Worm (Caenorhabditis elegans): ENCODE results near the gene C07E3.4.

Gene C07E3.4

ce11 chrII:10325615-10326232 is 34.9 kb upstream of the C07E3.4 start, which contains the start of gene appg-1:
TSS of gene appg-1 (plus strand) at chrII:10326041.
- TF ChIP-seq pha-4 (tag; optimal IDR thresholded peaks at IDR 0.05): no peak

DNA sequence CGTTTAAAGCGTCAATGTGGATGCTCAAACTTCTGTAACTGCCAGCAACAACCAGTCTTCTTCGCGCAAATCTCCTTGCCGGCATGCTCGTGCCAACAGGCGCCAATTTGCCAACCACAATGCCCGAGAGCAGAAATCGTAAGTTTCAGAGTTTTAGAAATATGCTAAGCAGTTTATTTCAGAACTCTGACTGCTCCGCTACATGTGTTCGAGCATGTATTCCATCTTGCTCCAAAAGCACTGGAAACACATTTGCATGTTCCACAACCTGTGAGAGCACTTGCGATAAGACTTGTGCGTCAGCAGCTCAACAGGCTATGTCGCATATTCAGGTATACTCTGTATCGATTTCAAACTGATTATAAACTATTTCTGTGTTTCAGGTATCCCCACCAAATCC is 30.8 kb upstream of the C07E3.4 start:
- TF ChIP-seq ZK546.5 (tag; optimal IDR thresholded peaks at IDR 0.05) (no peak), hmg-11 (tag; optimal IDR thresholded peaks at IDR 0.05) (no peak), lin-39 (tag; optimal IDR thresholded peaks at IDR 0.05) (no peak), nhr-67 (tag; optimal IDR thresholded peaks at IDR 0.05) (no peak), elt-2 (tag; optimal IDR thresholded peaks at IDR 0.05) (no peak), ceh-28 (tag; optimal IDR thresholded peaks at IDR 0.05) (no peak), eor-1 (tag; optimal IDR thresholded peaks at IDR 0.05) (no peak), nhr-76 (tag; optimal IDR thresholded peaks at IDR 0.05) (no peak), elt-1 (tag; optimal IDR thresholded peaks at IDR 0.05) (no peak), ceh-9 (tag; optimal IDR thresholded peaks at IDR 0.05) (no peak), ceh-16 (tag; optimal IDR thresholded peaks at IDR 0.05) (no peak), nhr-77 (tag; optimal IDR thresholded peaks at IDR 0.05) (no peak), pha-4 (tag; optimal IDR thresholded peaks at IDR 0.05) (no peak), fkh-10 (GFP tag; optimal IDR thresholded peaks at IDR 0.05) (no peak), unc-62 (GFP tag; optimal IDR thresholded peaks at IDR 0.05) (no peak), zag-1 (tag; optimal IDR thresholded peaks at IDR 0.05) (no peak), skn-1 (tag; optimal IDR thresholded peaks at IDR 0.05) (no peak), nhr-12 (tag; optimal IDR thresholded peaks at IDR 0.05) (no peak)

DNA sequence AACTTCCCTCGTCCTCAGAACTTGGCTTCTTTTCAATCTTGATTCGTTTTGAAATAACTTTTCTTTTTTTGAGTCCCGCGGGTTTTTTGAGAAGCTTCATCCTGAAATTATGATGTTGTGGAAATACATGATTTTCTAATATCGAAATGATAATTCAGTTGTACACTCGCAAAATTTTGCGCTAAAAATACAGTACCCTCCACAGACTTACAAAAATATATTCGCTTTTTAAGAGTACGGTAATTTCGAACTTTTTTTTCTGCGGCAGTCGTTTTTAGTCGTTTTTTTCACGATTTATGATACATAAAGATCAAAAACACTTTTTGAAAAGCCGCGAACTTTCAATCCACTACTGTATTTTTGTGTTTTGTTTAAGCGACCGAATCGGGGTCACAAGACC is 15.6 kb upstream of the C07E3.4 start, which contains the start of gene pro-2:
TSS of gene pro-2 (minus strand) at position 101 of the 400 bp plus-strand sequence.
- no peak for TF ChIP-seq egl-27 (tag; optimal IDR thresholded peaks at IDR 0.05)
- TF ChIP-seq egl-5 (tag; optimal IDR thresholded peaks at IDR 0.05): no peak
- no peak for TF ChIP-seq nhr-237 (tag; optimal IDR thresholded peaks at IDR 0.05)
- TF ChIP-seq nhr-11 (tag; optimal IDR thresholded peaks at IDR 0.05): no peak
- no peak for TF ChIP-seq zag-1 (tag; optimal IDR thresholded peaks at IDR 0.05)
- no peak for TF ChIP-seq fos-1 (tag; optimal IDR thresholded peaks at IDR 0.05)
- no peak for TF ChIP-seq eor-1 (tag; optimal IDR thresholded peaks at IDR 0.05)
- TF ChIP-seq ceh-9 (tag; optimal IDR thresholded peaks at IDR 0.05): no peak

DNA sequence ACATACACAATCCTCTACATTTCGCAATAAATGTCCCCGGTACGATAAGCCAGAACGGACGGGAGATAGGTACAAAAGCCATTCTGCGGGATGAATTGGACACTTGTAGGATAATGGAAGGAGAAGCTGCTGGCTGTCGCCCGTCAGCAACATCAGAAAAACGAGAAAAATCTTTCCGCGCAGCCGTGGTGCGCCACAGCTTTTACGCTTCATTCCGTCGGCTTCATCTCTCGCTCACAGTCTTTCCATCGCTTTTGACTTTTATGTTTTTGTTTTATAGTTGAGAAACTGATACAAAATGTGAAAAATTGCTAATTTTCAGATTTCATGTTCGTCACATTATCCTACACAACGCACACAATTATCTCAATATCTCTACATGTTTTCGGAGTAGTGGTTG is 14.5 kb upstream of the C07E3.4 start, which contains the start of gene C07E3.10:
TSS of gene C07E3.10 (plus strand) at position 301 of the 400 bp plus-strand sequence.
- no peak for TF ChIP-seq egl-5 (tag; optimal IDR thresholded peaks at IDR 0.05)
- no peak for TF ChIP-seq lin-15B (tag; optimal IDR thresholded peaks at IDR 0.05)
- no peak for TF ChIP-seq ceh-82 (tag; optimal IDR thresholded peaks at IDR 0.05)
- no peak for TF ChIP-seq mdl-1 (tag; optimal IDR thresholded peaks at IDR 0.05)
- TF ChIP-seq elt-3 (tag; optimal IDR thresholded peaks at IDR 0.05): no peak
- TF ChIP-seq nhr-11 (tag; optimal IDR thresholded peaks at IDR 0.05): no peak
- TF ChIP-seq ceh-9 (tag; optimal IDR thresholded peaks at IDR 0.05): no peak
- TF ChIP-seq nhr-28 (tag; optimal IDR thresholded peaks at IDR 0.05): no peak

ce11 chrII:10349915-10350314 is 10.7 kb upstream of the C07E3.4 start, which contains the start of gene stip-1:
TSS of gene stip-1 (minus strand) at chrII:10350012.
- TF ChIP-seq pha-4 (tag; optimal IDR thresholded peaks at IDR 0.05): no peak
- TF ChIP-seq eor-1 (tag; optimal IDR thresholded peaks at IDR 0.05): no peak
- no peak for TF ChIP-seq ceh-9 (tag; optimal IDR thresholded peaks at IDR 0.05)
- TF ChIP-seq elt-3 (tag; optimal IDR thresholded peaks at IDR 0.05): no peak
- no peak for TF ChIP-seq elt-2 (tag; optimal IDR thresholded peaks at IDR 0.05)
- TF ChIP-seq nfya-1 (tag; optimal IDR thresholded peaks at IDR 0.05; ENCODE audit: insufficient read depth): no peak
- TF ChIP-seq aly-2 (tag; optimal IDR thresholded peaks at IDR 0.05): no peak
- no peak for TF ChIP-seq ztf-4 (tag; optimal IDR thresholded peaks at IDR 0.05)
- TF ChIP-seq ceh-28 (tag; optimal IDR thresholded peaks at IDR 0.05): no peak
- TF ChIP-seq ceh-16 (tag; optimal IDR thresholded peaks at IDR 0.05): no peak

- TF ChIP-seq elt-1 (tag; optimal IDR thresholded peaks at IDR 0.05) (no peak), lin-15B (tag; optimal IDR thresholded peaks at IDR 0.05) (peak; percentile 72), ama-1 (optimal IDR thresholded peaks at IDR 0.05) (no peak), lin-39 (tag; optimal IDR thresholded peaks at IDR 0.05) (no peak), nhr-23 (tag; optimal IDR thresholded peaks at IDR 0.05) (peak; percentile 23), ceh-82 (tag; optimal IDR thresholded peaks at IDR 0.05) (no peak), elt-3 (tag; optimal IDR thresholded peaks at IDR 0.05) (no peak), jun-1 (tag; optimal IDR thresholded peaks at IDR 0.05) (no peak), pha-4 (tag; optimal IDR thresholded peaks at IDR 0.05) (peak; percentile 39), nhr-67 (tag; optimal IDR thresholded peaks at IDR 0.05) (no peak), ztf-11 (tag; optimal IDR thresholded peaks at IDR 0.05) (no peak), R02D3.7 (tag; optimal IDR thresholded peaks at IDR 0.05) (peak; percentile 1), nfya-1 (tag; optimal IDR thresholded peaks at IDR 0.05; ENCODE audit: insufficient read depth) (no peak)
Observed at ce11 chrII:10350487-10350886, 10.1 kb upstream of the C07E3.4 start, which contains the start of gene C07E3.9. TSS of gene C07E3.9 (plus strand) at chrII:10350756.
